Fruit fly (Drosophila melanogaster): ENCODE data around the gene CG43783.

CG43783 gene

dm6 chr3L:8951507-8951906 is 2.6 kb downstream of the CG43783 start:
- TF ChIP-seq CG6765 (GFP tag; optimal IDR thresholded peaks at IDR 0.05) (no peak), pfk (GFP tag; optimal IDR thresholded peaks at IDR 0.05) (no peak), CG18476 (GFP tag; optimal IDR thresholded peaks at IDR 0.05) (no peak), CG6813 (GFP tag; optimal IDR thresholded peaks at IDR 0.05) (no peak), D (optimal IDR thresholded peaks at IDR 0.05) (no peak), D (GFP tag; optimal IDR thresholded peaks at IDR 0.05) (no peak), CG2889 (GFP tag; IDR thresholded peaks at IDR 0.05) (no peak), CG32767 (GFP tag; IDR thresholded peaks at IDR 0.05) (peak; percentile 52), fd64A (GFP tag; optimal IDR thresholded peaks at IDR 0.05) (no peak), CG9797 (GFP tag; optimal IDR thresholded peaks at IDR 0.05) (no peak), CG12659 (GFP tag; optimal IDR thresholded peaks at IDR 0.05) (no peak), CG33213 (GFP tag; optimal IDR thresholded peaks at IDR 0.05) (no peak), CG14050 (GFP tag; IDR thresholded peaks at IDR 0.05) (no peak), hb (GFP tag; IDR thresholded peaks at IDR 0.05; ENCODE audit: partially characterized antibody) (no peak), HmgD (GFP tag; optimal IDR thresholded peaks at IDR 0.05) (no peak), Elba2 (GFP tag; optimal IDR thresholded peaks at IDR 0.05) (no peak), pita (GFP tag; optimal IDR thresholded peaks at IDR 0.05) (no peak), org-1 (GFP tag; optimal IDR thresholded peaks at IDR 0.05) (no peak), Deaf1 (tag; optimal IDR thresholded peaks at IDR 0.05) (peak; percentile 91), CG33557 (GFP tag; optimal IDR thresholded peaks at IDR 0.05) (no peak), hkb (optimal IDR thresholded peaks at IDR 0.05) (no peak), hkb (GFP tag; IDR thresholded peaks at IDR 0.05) (no peak), sug (tag; optimal IDR thresholded peaks at IDR 0.05) (peak; percentile 49), CG1792 (GFP tag; optimal IDR thresholded peaks at IDR 0.05) (no peak), CoRest (tag; optimal IDR thresholded peaks at IDR 0.05) (no peak), MTF-1 (GFP tag; optimal IDR thresholded peaks at IDR 0.05; ENCODE audit: borderline replicate concordance) (no peak), abd-A (tag; optimal IDR thresholded peaks at IDR 0.05) (peak; percentile 62), odd (GFP tag; optimal IDR thresholded peaks at IDR 0.05) (no peak), CG7987 (GFP tag; optimal IDR thresholded peaks at IDR 0.05) (no peak), repo (GFP tag; optimal IDR thresholded peaks at IDR 0.05) (no peak), bab2 (GFP tag; optimal IDR thresholded peaks at IDR 0.05) (no peak), CG12219 (GFP tag; optimal IDR thresholded peaks at IDR 0.05) (no peak), shn (GFP tag; optimal IDR thresholded peaks at IDR 0.05) (no peak), slou (GFP tag; optimal IDR thresholded peaks at IDR 0.05) (no peak), Eip74EF (GFP tag; optimal IDR thresholded peaks at IDR 0.05) (no peak), CG2120 (GFP tag; optimal IDR thresholded peaks at IDR 0.05) (no peak), Hey (tag; optimal IDR thresholded peaks at IDR 0.05) (peak; percentile 24), CG30020 (tag; optimal IDR thresholded peaks at IDR 0.05) (no peak), Sry-β (GFP tag; optimal IDR thresholded peaks at IDR 0.05) (no peak), CG8089 (GFP tag; optimal IDR thresholded peaks at IDR 0.05) (no peak), CG7839 (tag; optimal IDR thresholded peaks at IDR 0.05) (no peak), HmgZ (tag; optimal IDR thresholded peaks at IDR 0.05) (no peak), CG4360 (GFP tag; IDR thresholded peaks at IDR 0.05) (peak; percentile 57), CG7357 (GFP tag; IDR thresholded peaks at IDR 0.05) (no peak), Aef1 (GFP tag; IDR thresholded peaks at IDR 0.05) (no peak), Xbp1 (GFP tag; optimal IDR thresholded peaks at IDR 0.05) (no peak), Hr51 (GFP tag; optimal IDR thresholded peaks at IDR 0.05) (no peak), tup (GFP tag; optimal IDR thresholded peaks at IDR 0.05) (no peak), fd3F (GFP tag; optimal IDR thresholded peaks at IDR 0.05) (no peak), CG11504 (tag; optimal IDR thresholded peaks at IDR 0.05) (no peak), ftz-f1 (GFP tag; optimal IDR thresholded peaks at IDR 0.05) (no peak), bcd (GFP tag; optimal IDR thresholded peaks at IDR 0.05) (no peak)

Data from whole organism, embryonic.